Fruit fly (Drosophila melanogaster): ENCODE data around the gene dop.

dop gene

dm6 chr3L:15544455-15545415 is 21.1 kb upstream of the dop start (continued):
- TF ChIP-seq dmrt99B (tag; optimal IDR thresholded peaks at IDR 0.05) (peak; percentile 20), fd96Cb (tag; optimal IDR thresholded peaks at IDR 0.05) (no peak), CG4707 (GFP tag; optimal IDR thresholded peaks at IDR 0.05) (no peak), zf30C (GFP tag; optimal IDR thresholded peaks at IDR 0.05) (peak; percentile 45), Xrp1 (GFP tag; IDR thresholded peaks at IDR 0.05) (peak; percentile 35), CG14014 (GFP tag; IDR thresholded peaks at IDR 0.05) (no peak), CG12744 (GFP tag; optimal IDR thresholded peaks at IDR 0.05) (no peak), CG1603 (tag; optimal IDR thresholded peaks at IDR 0.05) (peak; percentile 31), pb (GFP tag; optimal IDR thresholded peaks at IDR 0.05) (no peak), CG9609 (GFP tag; optimal IDR thresholded peaks at IDR 0.05) (no peak), odd (GFP tag; optimal IDR thresholded peaks at IDR 0.05) (no peak), sima (GFP tag; optimal IDR thresholded peaks at IDR 0.05) (no peak), MTF-1 (GFP tag; optimal IDR thresholded peaks at IDR 0.05; ENCODE audit: borderline replicate concordance) (no peak), H15 (GFP tag; IDR thresholded peaks at IDR 0.05) (no peak), vvl (GFP tag; IDR thresholded peaks at IDR 0.05) (peak; percentile 12; the same call in 1 of the 2 replicates), trem (tag; optimal IDR thresholded peaks at IDR 0.05) (no peak), Nf-YC (tag; optimal IDR thresholded peaks at IDR 0.05) (no peak), CG7556 (GFP tag; optimal IDR thresholded peaks at IDR 0.05) (no peak), CHES-1-like (GFP tag; optimal IDR thresholded peaks at IDR 0.05) (no peak), CG4820 (GFP tag; optimal IDR thresholded peaks at IDR 0.05) (no peak), CG17802 (tag; optimal IDR thresholded peaks at IDR 0.05) (no peak), CG5953 (GFP tag; IDR thresholded peaks at IDR 0.05) (no peak), otp (GFP tag; IDR thresholded peaks at IDR 0.05) (no peak), Rfx (GFP tag; IDR thresholded peaks at IDR 0.05) (no peak), inv (GFP tag; IDR thresholded peaks at IDR 0.05; ENCODE audit: partially characterized antibody) (no peak), CG34224 (GFP tag; IDR thresholded peaks at IDR 0.05; ENCODE audit: partially characterized antibody) (no peak), CG13296 (GFP tag; optimal IDR thresholded peaks at IDR 0.05) (no peak), kni (GFP tag; optimal IDR thresholded peaks at IDR 0.05) (peak; percentile 17), CG18011 (GFP tag; optimal IDR thresholded peaks at IDR 0.05) (no peak), so (GFP tag; IDR thresholded peaks at IDR 0.05) (no peak), CG16779 (GFP tag; IDR thresholded peaks at IDR 0.05) (no peak), CG17328 (GFP tag; IDR thresholded peaks at IDR 0.05) (no peak), CG15269 (tag; optimal IDR thresholded peaks at IDR 0.05) (no peak), CG7271 (tag; optimal IDR thresholded peaks at IDR 0.05) (no peak), CG13424 (tag; optimal IDR thresholded peaks at IDR 0.05) (no peak), bigmax (GFP tag; optimal IDR thresholded peaks at IDR 0.05) (no peak), CG9932 (GFP tag; IDR thresholded peaks at IDR 0.05) (no peak), bsh (GFP tag; optimal IDR thresholded peaks at IDR 0.05) (peak in 1 of 2 experiments; percentile 20), prd (optimal IDR thresholded peaks at IDR 0.05) (no peak), prd (GFP tag; IDR thresholded peaks at IDR 0.05) (peak; percentile 28; the same call in 1 of the 3 replicates), sisA (GFP tag; IDR thresholded peaks at IDR 0.05) (no peak), unpg (GFP tag; optimal IDR thresholded peaks at IDR 0.05) (no peak), bowl (GFP tag; IDR thresholded peaks at IDR 0.05) (no peak), CG17361 (GFP tag; IDR thresholded peaks at IDR 0.05) (peak; percentile 41; the same call in 2 of the 3 replicates), pum (GFP tag; optimal IDR thresholded peaks at IDR 0.05) (no peak), zfh2 (GFP tag; optimal IDR thresholded peaks at IDR 0.05) (no peak), amos (GFP tag; IDR thresholded peaks at IDR 0.05; ENCODE audit: partially characterized antibody) (no peak), CG13775 (GFP tag; optimal IDR thresholded peaks at IDR 0.05) (no peak), CG2116 (GFP tag; optimal IDR thresholded peaks at IDR 0.05) (no peak)

All from whole organism, embryonic.